Worm (Caenorhabditis elegans) whole organism, young adult: Measurements from ENCODE around the gene F55C10.4.

Experiments used
- B0019.2 ChIP-seq: fragments of 200-800 bp; sonication (Bioruptor generic); conservative IDR thresholded peaks from 2 replicates; pipeline ENCODE4 v1.3.6; 2022; ENCODE audit warnings: missing genetic modification reagents, missing genetic modification characterization, missing compliant biosample characterization
- C06A6.2 ChIP-seq: fragments of 200-800 bp; sonication (Bioruptor generic); conservative IDR thresholded peaks from 2 replicates; pipeline ENCODE4 v1.3.6; 2022; ENCODE audit warnings: missing genetic modification characterization, missing compliant biosample characterization
- D2030.7 ChIP-seq: fragments of 200-800 bp; sonication (Bioruptor generic); IDR thresholded peaks from 2 replicates; pipeline ENCODE4 v1.3.6; 2022; ENCODE audit warnings: missing genetic modification reagents, missing genetic modification characterization, missing compliant biosample characterization
- F33H1.4 ChIP-seq: fragments of 200-800 bp; sonication (Bioruptor generic); IDR thresholded peaks from 2 replicates; pipeline ENCODE4 v1.3.6; 2022; ENCODE audit warnings: missing genetic modification reagents, missing genetic modification characterization, missing compliant biosample characterization
- F39B2.1 ChIP-seq: fragments of 200-800 bp; sonication (Bioruptor generic); IDR thresholded peaks from 2 replicates; pipeline ENCODE4 v1.3.6; 2022; ENCODE audit warnings: missing genetic modification reagents, missing genetic modification characterization, missing compliant biosample characterization
- cebp-2 ChIP-seq: fragments of 200-800 bp; sonication (Bioruptor generic); IDR thresholded peaks from 2 replicates; pipeline ENCODE4 v1.3.6; 2022; ENCODE audit warnings: missing genetic modification characterization, missing compliant biosample characterization
- ceh-100 ChIP-seq: fragments of 200-800 bp; sonication (Bioruptor generic); IDR thresholded peaks from 2 replicates; pipeline ENCODE4 v1.3.6; 2022; ENCODE audit warnings: missing genetic modification reagents, missing genetic modification characterization, missing compliant biosample characterization
- ceh-58 ChIP-seq: fragments of 200-800 bp; sonication (Bioruptor generic); IDR thresholded peaks from 2 replicates; pipeline ENCODE4 v1.3.6; 2022; ENCODE audit warnings: missing genetic modification characterization, missing compliant biosample characterization
- chd-7 ChIP-seq: sonication (generic microtip); optimal IDR thresholded peaks from 2 replicates; lab custom pipeline; 2016; ENCODE audit warnings: mild to moderate bottlenecking, missing genetic modification characterization, moderate library complexity, missing compliant biosample characterization
- die-1 ChIP-seq: sonication (generic microtip); optimal IDR thresholded peaks from 2 replicates; lab custom pipeline; 2016; ENCODE audit warnings: missing genotype, mild to moderate bottlenecking, missing genetic modification characterization, missing compliant biosample characterization
- dox-1 ChIP-seq: fragments of 200-800 bp; sonication (Bioruptor generic); IDR thresholded peaks from 2 replicates; pipeline ENCODE4 v1.3.6; 2022; ENCODE audit warnings: missing genetic modification reagents, missing genetic modification characterization, missing compliant biosample characterization
- dpff-1 ChIP-seq: sonication (generic microtip); optimal IDR thresholded peaks from 2 replicates; lab custom pipeline; 2017; ENCODE audit warnings: mild to moderate bottlenecking, missing genetic modification characterization, missing compliant biosample characterization
- efl-1 ChIP-seq: fragments of 150-350 bp; optimal IDR thresholded peaks from 2 replicates; lab custom pipeline; 2014; ENCODE audit warnings: missing biosample characterization, missing genetic modification reagents, missing genetic modification characterization
- egrh-3 ChIP-seq: fragments of 200-800 bp; sonication (Bioruptor generic); IDR thresholded peaks from 2 replicates; pipeline ENCODE4 v1.3.6; 2022; ENCODE audit warnings: missing genetic modification reagents, missing genetic modification characterization, missing compliant biosample characterization
- him-1 ChIP-seq: sonication (generic microtip); optimal IDR thresholded peaks from 2 replicates; lab custom pipeline; 2016; ENCODE audit warnings: missing genotype, missing genetic modification reagents, missing genetic modification characterization, missing compliant biosample characterization
- hmg-1.2 ChIP-seq: fragments of 200-800 bp; sonication (Bioruptor generic); IDR thresholded peaks from 2 replicates; pipeline ENCODE4 v1.3.6; 2022; ENCODE audit warnings: missing genetic modification reagents, missing genetic modification characterization, missing compliant biosample characterization
- hmg-20 ChIP-seq: fragments of 200-800 bp; sonication (Bioruptor generic); IDR thresholded peaks from 2 replicates; pipeline ENCODE4 v1.3.6; 2022; ENCODE audit warnings: missing genetic modification reagents, missing genetic modification characterization, missing compliant biosample characterization
- hsf-1 ChIP-seq: fragments of 200-800 bp; sonication (Bioruptor generic); IDR thresholded peaks from 2 replicates; pipeline ENCODE4 v1.3.6; 2022; ENCODE audit warnings: missing genetic modification reagents, missing genetic modification characterization, missing compliant biosample characterization
- lag-1 ChIP-seq: fragments of 200-800 bp; sonication (Bioruptor generic); IDR thresholded peaks from 2 replicates; pipeline ENCODE4 v1.3.6; 2022; ENCODE audit warnings: missing genetic modification reagents, missing genetic modification characterization, missing compliant biosample characterization
- let-526 ChIP-seq: fragments of 200-800 bp; sonication (Bioruptor generic); IDR thresholded peaks from 2 replicates; pipeline ENCODE4 v1.3.6; 2022; ENCODE audit warnings: missing genetic modification reagents, missing genetic modification characterization, missing compliant biosample characterization
- lin-26 ChIP-seq: fragments of 200-800 bp; sonication (Bioruptor generic); IDR thresholded peaks from 2 replicates; pipeline ENCODE4 v1.3.6; 2022; ENCODE audit warnings: missing genetic modification reagents, missing genetic modification characterization, missing compliant biosample characterization
- lsl-1 ChIP-seq: fragments of 200-800 bp; sonication (Bioruptor generic); optimal IDR thresholded peaks from 2 replicates; lab custom pipeline; 2018; ENCODE audit warnings: mild to moderate bottlenecking, missing genetic modification characterization, moderate library complexity, missing compliant biosample characterization
- madf-10 ChIP-seq: sonication (generic microtip); optimal IDR thresholded peaks from 2 replicates; lab custom pipeline; 2016; ENCODE audit warnings: mild to moderate bottlenecking, missing genetic modification characterization, missing compliant biosample characterization
- madf-6 ChIP-seq: fragments of 200-800 bp; sonication (Bioruptor generic); IDR thresholded peaks from 2 replicates; pipeline ENCODE4 v1.3.6; 2022; ENCODE audit warnings: missing genetic modification reagents, missing genetic modification characterization, missing compliant biosample characterization
- mel-28 ChIP-seq: sonication (generic microtip); optimal IDR thresholded peaks from 2 replicates; lab custom pipeline; 2016; ENCODE audit warnings: borderline replicate concordance, mild to moderate bottlenecking, missing genetic modification characterization, missing compliant biosample characterization
- mes-4 ChIP-seq: sonication (generic microtip); optimal IDR thresholded peaks from 2 replicates; lab custom pipeline; 2016; ENCODE audit warnings: missing genotype, missing genetic modification characterization, missing compliant biosample characterization
- nfyb-1 ChIP-seq: fragments of 200-800 bp; sonication (Bioruptor generic); IDR thresholded peaks from 2 replicates; pipeline ENCODE4 v1.3.6; 2022; ENCODE audit warnings: missing genetic modification reagents, missing genetic modification characterization, missing compliant biosample characterization
- nhr-80 ChIP-seq: sonication (generic microtip); optimal IDR thresholded peaks from 2 replicates; lab custom pipeline; 2016; ENCODE audit warnings: missing genetic modification characterization, missing compliant biosample characterization
- rec-8 ChIP-seq, 2 experiments: sonication (generic microtip); optimal IDR thresholded peaks; 2 replicates each; lab custom pipeline; 2016; ENCODE audit warnings: mild to moderate bottlenecking in 2 of 2, missing genetic modification characterization in 2 of 2, missing genetic modification reagents in 2 of 2, missing genotype in 2 of 2, missing biosample characterization in 1 of 2, missing compliant biosample characterization in 1 of 2, moderate library complexity in 1 of 2
- repo-1 ChIP-seq: sonication (generic microtip); optimal IDR thresholded peaks from 2 replicates; lab custom pipeline; 2017; ENCODE audit warnings: mild to moderate bottlenecking, missing genetic modification characterization, missing compliant biosample characterization
- snpc-1.1 ChIP-seq: sonication (generic microtip); optimal IDR thresholded peaks from 2 replicates; lab custom pipeline; 2017; ENCODE audit warnings: missing genetic modification characterization, mild to moderate bottlenecking, missing compliant biosample characterization, antibody characterized with exemption, moderate library complexity, missing genotype, missing genetic modification reagents; ENCODE audit not compliant: insufficient read depth
- snpc-1.3 ChIP-seq: sonication (generic microtip); optimal IDR thresholded peaks from 2 replicates; lab custom pipeline; 2017; ENCODE audit warnings: missing genetic modification characterization, mild to moderate bottlenecking, missing compliant biosample characterization, antibody characterized with exemption, moderate library complexity, missing genotype, missing genetic modification reagents; ENCODE audit not compliant: insufficient read depth
- snpc-3.4 ChIP-seq: sonication (generic microtip); optimal IDR thresholded peaks from 2 replicates; lab custom pipeline; 2017; ENCODE audit warnings: missing genetic modification characterization, mild to moderate bottlenecking, missing compliant biosample characterization, antibody characterized with exemption, moderate library complexity, missing genotype, missing genetic modification reagents
- snpc-4 ChIP-seq, 5 experiments: fragments of 150-350 bp in 1 of 5; sonication (generic microtip) in 4 of 5; optimal IDR thresholded peaks; 2 replicates each; lab custom pipeline; 2014 to 2018; ENCODE audit warnings: missing genetic modification characterization in 5 of 5, missing biosample characterization in 3 of 5, antibody characterized with exemption in 2 of 5, mild to moderate bottlenecking in 2 of 5, missing compliant biosample characterization in 2 of 5, missing genotype in 2 of 5, moderate library complexity in 2 of 5, missing genetic modification reagents in 1 of 5
- tbp1 ChIP-seq: fragments of 200-800 bp; sonication (Bioruptor generic); optimal IDR thresholded peaks from 2 replicates; lab custom pipeline; 2018; ENCODE audit warnings: mild to moderate bottlenecking, missing genetic modification characterization, missing compliant biosample characterization
- tbx-9 ChIP-seq: sonication (generic microtip); optimal IDR thresholded peaks from 2 replicates; lab custom pipeline; 2016; ENCODE audit warnings: borderline replicate concordance, missing genetic modification characterization, inconsistent platforms, missing compliant biosample characterization
- tlf-1 ChIP-seq: fragments of 200-800 bp; sonication (Bioruptor generic); optimal IDR thresholded peaks from 2 replicates; lab custom pipeline; 2018; ENCODE audit warnings: mild to moderate bottlenecking, missing genetic modification characterization, missing compliant biosample characterization
- ztf-18 ChIP-seq: sonication (generic microtip); optimal IDR thresholded peaks from 2 replicates; lab custom pipeline; 2016; ENCODE audit warnings: missing genotype, mild to moderate bottlenecking, missing genetic modification characterization, missing compliant biosample characterization
- ztf-26 ChIP-seq: sonication (generic microtip); optimal IDR thresholded peaks from 2 replicates; lab custom pipeline; 2017; ENCODE audit warnings: missing genetic modification characterization, missing compliant biosample characterization
- ztf-28 ChIP-seq: fragments of 200-800 bp; sonication (Bioruptor generic); IDR thresholded peaks from 2 replicates; pipeline ENCODE4 v1.3.6; 2022; ENCODE audit warnings: missing genetic modification reagents, missing genetic modification characterization, missing compliant biosample characterization

Gene F55C10.4

DNA sequence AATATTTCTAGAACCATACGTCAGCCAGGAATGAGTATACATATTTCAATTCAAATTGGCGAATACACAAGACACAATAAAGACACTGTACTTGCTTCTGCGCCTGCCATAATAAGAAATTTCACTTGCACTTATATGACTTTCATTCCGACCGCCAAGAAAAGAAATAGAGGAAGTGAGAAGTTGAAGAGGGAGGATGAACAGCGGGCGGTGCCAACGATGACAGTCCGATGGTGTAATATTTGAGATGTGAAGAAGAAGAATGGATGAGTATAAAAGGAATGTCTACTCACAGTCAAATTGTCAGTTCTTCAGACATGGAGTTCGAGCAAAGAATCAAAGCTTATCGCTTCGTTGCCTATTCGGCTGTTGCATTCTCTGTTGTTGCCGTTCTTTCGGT, 1.5 kb upstream of the F55C10.4 start, which contains the start of gene col-154:
Gene col-154, plus strand, starts transcription at position 301 of the 400 bp plus-strand sequence.
- TF ChIP-seq ztf-28 (no peak), efl-1 (no peak), chd-7 (tag; lab: Kevin White, UChicago) (no peak), die-1 (no peak), ztf-18 (tag; lab: Kevin White, UChicago) (no peak), C06A6.2 (no peak), madf-10 (tag; lab: Kevin White, UChicago) (no peak), mes-4 (tag; lab: Kevin White, UChicago) (no peak), tlf-1 (GFP tag; lab: Kevin White, UChicago) (no peak), snpc-1.1 (no peak), B0019.2 (GFP tag; lab: Robert Waterston, UW) (no peak), F33H1.4 (GFP tag; lab: Robert Waterston, UW) (no peak), F39B2.1 (GFP tag; lab: Robert Waterston, UW) (no peak), ceh-100 (GFP tag; lab: Robert Waterston, UW) (no peak)

- TF ChIP-seq egrh-3: peak; percentile 66; the same call in 1 of the 2 replicates
These were observed 945 bp upstream of the F55C10.4 start for ce11 chrV:11385583-11385982.

ce11 chrV:11389776-11390175, 3.2 kb downstream of the F55C10.4 start, which contains the start of gene col-155:
TSS of gene col-155 (minus strand) at chrV:11389876.
- TF ChIP-seq nfyb-1 (GFP tag; lab: Robert Waterston, UW) (no peak), nhr-80 (tag; lab: Kevin White, UChicago) (no peak), repo-1 (tag; lab: Kevin White, UChicago) (no peak), lag-1 (no peak)

ce11 chrV:11390394-11390793, 3.9 kb downstream of the F55C10.4 start, which contains the start of the genes K03B8.11 and K03B8.14:
TSS of gene K03B8.11 (minus strand) at chrV:11390494.
TSS of gene K03B8.14 (plus strand) at chrV:11390503.
- TF ChIP-seq cebp-2: no peak
- no peak for TF ChIP-seq lag-1
- TF ChIP-seq hsf-1 (GFP tag; lab: Robert Waterston, UW): no peak
- TF ChIP-seq tbx-9 (tag; lab: Kevin White, UChicago): no peak
- no peak for TF ChIP-seq let-526 (GFP tag; lab: Robert Waterston, UW)
- no peak for TF ChIP-seq mel-28 (tag; lab: Kevin White, UChicago)
- TF ChIP-seq dpff-1 (tag; lab: Kevin White, UChicago): no peak
- no peak for TF ChIP-seq rec-8 (tag; optimal IDR thresholded peaks at IDR 0.05; lab: Kevin White, UChicago)
- TF ChIP-seq ztf-26 (tag; lab: Kevin White, UChicago): no peak
- no peak for TF ChIP-seq snpc-4 (GFP tag; optimal IDR thresholded peaks at IDR 0.05; lab: Kevin White, UChicago)
- no peak for TF ChIP-seq snpc-4 (tag; optimal IDR thresholded peaks at IDR 0.05; lab: Kevin White, UChicago)
- TF ChIP-seq hmg-20 (GFP tag; lab: Robert Waterston, UW): no peak
- no peak for TF ChIP-seq ceh-58 (GFP tag; lab: Robert Waterston, UW)
- TF ChIP-seq lin-26 (GFP tag; lab: Robert Waterston, UW): no peak
- TF ChIP-seq, all 124 proteins: peak for 0

DNA sequence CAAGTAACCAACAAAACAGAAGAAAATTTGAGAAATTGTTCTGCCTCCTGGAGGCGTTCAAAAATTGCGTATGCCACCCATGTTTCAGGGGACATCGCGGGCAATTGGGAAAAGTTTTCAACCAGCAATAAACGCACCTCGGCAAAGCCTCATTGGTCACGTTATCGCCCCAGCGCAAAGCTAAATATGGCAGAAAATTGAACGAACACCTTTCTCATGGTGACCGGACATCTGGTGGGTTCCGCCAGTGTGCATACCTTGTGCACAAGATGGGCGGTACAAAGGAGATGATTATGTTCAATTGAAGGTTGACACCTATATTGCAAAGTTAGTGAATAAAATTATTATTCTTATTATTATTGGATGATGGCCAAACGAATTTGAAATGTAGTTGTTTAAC, 4.5 kb downstream of the F55C10.4 start:
- peak; percentile 62 for TF ChIP-seq D2030.7 (GFP tag; lab: Robert Waterston, UW)
- TF ChIP-seq nfyb-1 (GFP tag; lab: Robert Waterston, UW): peak; percentile 47; the same call in 1 of the 2 replicates
- TF ChIP-seq snpc-4 (GFP tag; optimal IDR thresholded peaks at IDR 0.05; lab: Kevin White, UChicago): peak; percentile 85
- TF ChIP-seq snpc-4 (tag; optimal IDR thresholded peaks at IDR 0.05; lab: Kevin White, UChicago): peak in 3 of 4 experiments; percentile 86 to 92 (median 91)
- TF ChIP-seq madf-6 (GFP tag; lab: Robert Waterston, UW): peak; percentile 40; the same call in 1 of the 2 replicates
- peak; percentile 61 for TF ChIP-seq snpc-3.4 (tag; lab: Kevin White, UChicago)
- peak; percentile 14 for TF ChIP-seq lsl-1 (GFP tag; lab: Kevin White, UChicago)
- 0 out of 2 replicates have a peak, but pooled peaks have one; percentile 32 for TF ChIP-seq lin-26 (GFP tag; lab: Robert Waterston, UW)
- peak; percentile 88 for TF ChIP-seq snpc-1.1
- TF ChIP-seq him-1 (tag; lab: Kevin White, UChicago): peak; percentile 48
- peak; percentile 73; the same call in 1 of the 2 replicates for TF ChIP-seq dox-1 (GFP tag; lab: Robert Waterston, UW)
- TF ChIP-seq F33H1.4 (GFP tag; lab: Robert Waterston, UW): 0 out of 2 replicates have a peak, but pooled peaks have one; percentile 30
- TF ChIP-seq tbp1 (GFP tag; lab: Kevin White, UChicago): peak; percentile 60
- peak; percentile 73 for TF ChIP-seq hmg-1.2 (GFP tag; lab: Robert Waterston, UW)
- TF ChIP-seq snpc-1.3: peak; percentile 15
